Worm (Caenorhabditis elegans): ENCODE measurements around the gene srt-29.

The srt-29 gene

ce11 chrV:2698826-2699225, 20.1 kb downstream of the srt-29 start, which contains the start of gene nuo-5 (continued):
- no peak for TF ChIP-seq unc-55 (GFP tag; optimal IDR thresholded peaks at IDR 0.05)
- TF ChIP-seq hlh-30 (tag; optimal IDR thresholded peaks at IDR 0.05; ENCODE audit: insufficient read depth): no peak

ce11 chrV:2697693-2698092, 21.2 kb downstream of the srt-29 start:
- TF ChIP-seq eyg-1 (tag; optimal IDR thresholded peaks at IDR 0.05): no peak
- TF ChIP-seq unc-42 (tag; optimal IDR thresholded peaks at IDR 0.05): no peak
- TF ChIP-seq syd-9 (tag; optimal IDR thresholded peaks at IDR 0.05): no peak
- TF ChIP-seq pqm-1 (tag; optimal IDR thresholded peaks at IDR 0.05): no peak
- no peak for TF ChIP-seq K09A11.1 (tag; optimal IDR thresholded peaks at IDR 0.05; ENCODE audit: insufficient read depth)
- no peak for TF ChIP-seq ztf-16 (tag; optimal IDR thresholded peaks at IDR 0.05)
- no peak for TF ChIP-seq npax-4 (tag; optimal IDR thresholded peaks at IDR 0.05)
- TF ChIP-seq hlh-6 (tag; optimal IDR thresholded peaks at IDR 0.05): no peak
- no peak for TF ChIP-seq madf-2 (tag; optimal IDR thresholded peaks at IDR 0.05)
- no peak for TF ChIP-seq fax-1 (tag; optimal IDR thresholded peaks at IDR 0.05)
- TF ChIP-seq ceh-34 (tag; optimal IDR thresholded peaks at IDR 0.05): no peak
- TF ChIP-seq sox-4 (tag; optimal IDR thresholded peaks at IDR 0.05): no peak
- TF ChIP-seq elt-4 (tag; optimal IDR thresholded peaks at IDR 0.05): no peak
- no peak for TF ChIP-seq ceh-2 (tag; optimal IDR thresholded peaks at IDR 0.05)
- TF ChIP-seq ceh-6 (GFP tag; optimal IDR thresholded peaks at IDR 0.05): no peak
- TF ChIP-seq nhr-232 (tag; optimal IDR thresholded peaks at IDR 0.05): no peak
- no peak for TF ChIP-seq unc-3 (GFP tag; conservative IDR thresholded peaks at IDR 0.05)
- no peak for TF ChIP-seq unc-3 (tag; optimal IDR thresholded peaks at IDR 0.05)
- no peak for TF ChIP-seq mec-3 (tag; optimal IDR thresholded peaks at IDR 0.05; ENCODE audit: borderline replicate concordance)
- no peak for TF ChIP-seq unc-55 (GFP tag; optimal IDR thresholded peaks at IDR 0.05)
- TF ChIP-seq dmd-4 (tag; optimal IDR thresholded peaks at IDR 0.05; ENCODE audit: borderline replicate concordance): no peak
- TF ChIP-seq che-1 (tag; optimal IDR thresholded peaks at IDR 0.05): no peak
- no peak for TF ChIP-seq ceh-31 (tag; optimal IDR thresholded peaks at IDR 0.05)
- TF ChIP-seq rnt-1 (tag; optimal IDR thresholded peaks at IDR 0.05): no peak
- TF ChIP-seq ceh-30 (tag; optimal IDR thresholded peaks at IDR 0.05): no peak
- no peak for TF ChIP-seq pha-2 (tag; optimal IDR thresholded peaks at IDR 0.05)
- peak; percentile 20 for TF ChIP-seq zip-5 (tag; optimal IDR thresholded peaks at IDR 0.05)
- TF ChIP-seq C08G9.2 (tag; optimal IDR thresholded peaks at IDR 0.05): no peak
- no peak for TF ChIP-seq hlh-8 (tag; optimal IDR thresholded peaks at IDR 0.05)
- no peak for TF ChIP-seq ceh-24 (tag; optimal IDR thresholded peaks at IDR 0.05)
- no peak for TF ChIP-seq C38D4.7 (GFP tag; optimal IDR thresholded peaks at IDR 0.05)
- TF ChIP-seq elt-2 (tag; optimal IDR thresholded peaks at IDR 0.05): peak; percentile 8
- peak; percentile 34 for TF ChIP-seq ttx-3 (tag; optimal IDR thresholded peaks at IDR 0.05)
- no peak for TF ChIP-seq nhr-11 (tag; optimal IDR thresholded peaks at IDR 0.05)
- peak; percentile 40 for TF ChIP-seq unc-86 (tag; optimal IDR thresholded peaks at IDR 0.05)

- no peak for TF ChIP-seq pros-1 (tag; optimal IDR thresholded peaks at IDR 0.05)
- no peak for TF ChIP-seq hlh-6 (tag; optimal IDR thresholded peaks at IDR 0.05)
- TF ChIP-seq ref-2 (tag; optimal IDR thresholded peaks at IDR 0.05): no peak
- no peak for TF ChIP-seq nfya-1 (tag; optimal IDR thresholded peaks at IDR 0.05)
- no peak for TF ChIP-seq ceh-2 (tag; optimal IDR thresholded peaks at IDR 0.05)
- no peak for TF ChIP-seq gmeb-2 (tag; optimal IDR thresholded peaks at IDR 0.05)
- no peak for TF ChIP-seq ama-1 (optimal IDR thresholded peaks at IDR 0.05)
- TF ChIP-seq ceh-19 (GFP tag; optimal IDR thresholded peaks at IDR 0.05): no peak
- TF ChIP-seq unc-86 (tag; optimal IDR thresholded peaks at IDR 0.05): no peak
- TF ChIP-seq C38D4.7 (GFP tag; optimal IDR thresholded peaks at IDR 0.05): no peak
- TF ChIP-seq sox-4 (tag; optimal IDR thresholded peaks at IDR 0.05): no peak
- no peak for TF ChIP-seq nhr-11 (tag; optimal IDR thresholded peaks at IDR 0.05)
- TF ChIP-seq tbx-2 (tag; optimal IDR thresholded peaks at IDR 0.05): no peak
- no peak for TF ChIP-seq ceh-9 (tag; optimal IDR thresholded peaks at IDR 0.05)
- no peak for TF ChIP-seq npax-4 (tag; optimal IDR thresholded peaks at IDR 0.05)
Measured at ce11 chrV:2695935-2696334, 23.0 kb downstream of the srt-29 start, which contains the start of gene Y45G12B.3. Gene Y45G12B.3 (minus strand): TSS chrV:2696254.

Measured in whole organism, late embryonic.